Fruit fly (Drosophila melanogaster): ENCODE data around the gene CG1738.

DNA sequence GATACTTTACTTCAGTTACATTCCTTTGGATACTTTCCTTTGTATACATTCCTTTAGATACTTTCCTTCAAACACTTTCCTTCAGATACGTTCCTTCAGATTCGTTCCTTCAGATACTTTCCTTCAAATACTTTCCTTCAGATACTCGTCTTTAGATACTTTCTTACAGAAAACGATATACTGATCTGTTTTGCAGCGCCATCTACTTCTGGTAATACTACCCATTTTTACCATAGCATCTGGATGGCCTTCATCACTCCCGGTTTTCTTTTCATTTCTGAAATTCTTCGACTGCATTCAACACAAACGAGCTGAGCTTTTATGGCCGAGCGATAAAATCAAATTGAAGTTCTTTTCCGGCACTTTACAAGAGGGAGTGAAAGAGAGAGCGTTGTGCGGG, 28.9 kb upstream of the CG1738 start:
- TF ChIP-seq CG1620 (GFP tag; optimal IDR thresholded peaks at IDR 0.05) = no peak
- no peak for TF ChIP-seq Mnt (GFP tag; optimal IDR thresholded peaks at IDR 0.05)
- TF ChIP-seq CG5204 (GFP tag; optimal IDR thresholded peaks at IDR 0.05) = no peak
- no peak for TF ChIP-seq ovo (GFP tag; optimal IDR thresholded peaks at IDR 0.05)
- TF ChIP-seq CG14711 (tag; optimal IDR thresholded peaks at IDR 0.05) = no peak
- no peak for TF ChIP-seq Crg-1 (GFP tag; optimal IDR thresholded peaks at IDR 0.05)
- TF ChIP-seq CG7045 (GFP tag; optimal IDR thresholded peaks at IDR 0.05) = no peak
- no peak for TF ChIP-seq CG33017 (tag; optimal IDR thresholded peaks at IDR 0.05)
